Fruit fly (Drosophila melanogaster) whole organism, pupa: ENCODE data around the gene CG14960.

Experiments used
- CG10348 ChIP-seq: fragments of 200-800 bp; sonication (Bioruptor generic); IDR thresholded peaks from 2 replicates; pipeline ENCODE4 v1.3.6; 2022; ENCODE audit warnings: missing biosample characterization, missing genetic modification characterization
- CG12605 ChIP-seq: fragments of 200-800 bp; sonication (Bioruptor generic); IDR thresholded peaks from 2 replicates; pipeline ENCODE4 v1.3.6; 2022; ENCODE audit warnings: missing biosample characterization, missing genetic modification characterization
- CG13204 ChIP-seq: fragments of 200-800 bp; sonication (Bioruptor generic); optimal IDR thresholded peaks from 2 replicates; lab custom pipeline; 2018; ENCODE audit warnings: missing biosample characterization, mild to moderate bottlenecking, missing genetic modification characterization, moderate library complexity
- CG14655 ChIP-seq: fragments of 200-800 bp; sonication (Bioruptor generic); optimal IDR thresholded peaks from 3 replicates; lab custom pipeline; 2017; ENCODE audit warnings: mild to moderate bottlenecking, missing biosample characterization, missing genetic modification reagents, missing genetic modification characterization
- CG15710 ChIP-seq: fragments of 200-800 bp; sonication (Bioruptor generic); optimal IDR thresholded peaks from 2 replicates; lab custom pipeline; 2018; ENCODE audit warnings: missing biosample characterization, mild to moderate bottlenecking, missing genetic modification characterization, moderate library complexity
- CG8159 ChIP-seq: fragments of 200-800 bp; sonication (Bioruptor generic); optimal IDR thresholded peaks from 3 replicates; lab custom pipeline; 2018; ENCODE audit warnings: missing biosample characterization, mild to moderate bottlenecking, missing genetic modification characterization, moderate library complexity
- CG8301 ChIP-seq: fragments of 200-800 bp; sonication (Bioruptor generic); optimal IDR thresholded peaks from 2 replicates; lab custom pipeline; 2018; ENCODE audit warnings: missing biosample characterization, mild to moderate bottlenecking, missing genetic modification characterization
- EcR ChIP-seq: fragments of 200-800 bp; sonication (Bioruptor generic); optimal IDR thresholded peaks from 3 replicates; lab custom pipeline; 2019; ENCODE audit warnings: missing biosample characterization, missing genetic modification characterization, mild to moderate bottlenecking, moderate library complexity, missing genetic modification reagents
- Pif1B ChIP-seq: fragments of 200-800 bp; sonication (Bioruptor generic); optimal IDR thresholded peaks from 3 replicates; lab custom pipeline; 2016; ENCODE audit warnings: missing biosample characterization, missing genetic modification characterization
- Snoo ChIP-seq: fragments of 200-800 bp; sonication (Bioruptor generic); optimal IDR thresholded peaks from 3 replicates; lab custom pipeline; 2017; ENCODE audit warnings: missing biosample characterization, mild to moderate bottlenecking, missing genetic modification characterization, inconsistent platforms

DNA sequence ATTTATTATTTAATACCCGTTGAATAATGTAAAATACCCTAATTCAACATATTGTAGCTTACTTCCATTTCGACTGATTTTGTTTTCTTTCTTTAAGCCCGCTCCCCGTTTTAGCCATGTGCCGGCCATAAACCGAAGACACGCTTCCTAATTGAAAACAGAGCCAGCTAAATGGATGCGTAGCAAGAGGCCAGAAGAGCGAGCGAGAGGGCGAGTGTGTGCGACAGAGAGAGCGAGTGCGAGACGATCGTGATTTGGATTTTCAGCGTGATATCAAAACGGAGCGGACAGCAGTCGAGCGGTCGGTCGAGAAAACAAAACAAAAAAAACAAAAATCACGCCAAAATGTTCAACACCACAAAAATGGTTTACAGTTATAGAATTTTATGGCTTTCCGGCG, 4.5 kb upstream of the CG14960 start:
- TF ChIP-seq EcR (GFP tag; lab: Kevin White, UChicago) (no peak), CG8159 (tag; lab: Kevin White, UChicago) (no peak), Snoo (tag; lab: Kevin White, UChicago) (no peak), CG15710 (tag; lab: Kevin White, UChicago) (no peak), CG14655 (GFP tag; lab: Kevin White, UChicago) (no peak), CG8301 (tag; lab: Kevin White, UChicago) (no peak), CG10348 (GFP tag; lab: Robert Waterston, UW) (no peak), Pif1B (GFP tag; lab: Kevin White, UChicago) (no peak), CG12605 (GFP tag; lab: Robert Waterston, UW) (no peak), CG13204 (no peak)
